Fruit fly (Drosophila melanogaster) whole organism, embryonic: ENCODE results near the gene CG7227.

Experiments
- BEAF-32 ChIP-seq: fragments of 200-800 bp; sonication (Bioruptor generic); optimal IDR thresholded peaks from 3 replicates; lab custom pipeline; 2017; ENCODE audit warnings: missing biosample characterization, missing genetic modification characterization, mild to moderate bottlenecking, moderate library complexity, missing genetic modification reagents
- Blimp-1 ChIP-seq: fragments of 200-800 bp; sonication (Bioruptor generic); optimal IDR thresholded peaks from 3 replicates; lab custom pipeline; 2018; ENCODE audit warnings: missing biosample characterization, missing genetic modification characterization, mild to moderate bottlenecking, moderate library complexity, missing genetic modification reagents
- CG11247 ChIP-seq: fragments of 200-800 bp; sonication (Bioruptor generic); IDR thresholded peaks from 2 replicates; pipeline ENCODE4 v1.3.6; 2022; ENCODE audit warnings: missing biosample characterization, missing genetic modification characterization
- CG11504 ChIP-seq: fragments of 200-800 bp; sonication (Bioruptor generic); optimal IDR thresholded peaks from 3 replicates; lab custom pipeline; 2019; ENCODE audit warnings: missing biosample characterization, mild to moderate bottlenecking, missing genetic modification characterization, moderate library complexity
- CG15011 ChIP-seq: fragments of 200-800 bp; sonication (Bioruptor generic); optimal IDR thresholded peaks from 3 replicates; lab custom pipeline; 2018; ENCODE audit warnings: missing biosample characterization, mild to moderate bottlenecking, missing genetic modification characterization
- CG16779 ChIP-seq: fragments of 200-800 bp; sonication (Bioruptor generic); IDR thresholded peaks from 2 replicates; pipeline ENCODE4 v1.3.6; 2022; ENCODE audit warnings: missing biosample characterization, missing genetic modification characterization
- CG17359 ChIP-seq: fragments of 200-800 bp; sonication (Bioruptor generic); optimal IDR thresholded peaks from 3 replicates; lab custom pipeline; 2018; ENCODE audit warnings: missing biosample characterization, mild to moderate bottlenecking, missing genetic modification characterization, moderate library complexity
- CG18764 ChIP-seq: fragments of 200-800 bp; sonication (Bioruptor generic); optimal IDR thresholded peaks from 3 replicates; lab custom pipeline; 2016; ENCODE audit warnings: missing biosample characterization, missing genetic modification characterization
- CG30403 ChIP-seq: fragments of 200-800 bp; sonication (Bioruptor generic); optimal IDR thresholded peaks from 3 replicates; lab custom pipeline; 2016; ENCODE audit warnings: missing biosample characterization, missing genetic modification characterization
- CG31365 ChIP-seq: fragments of 200-800 bp; sonication (Bioruptor generic); optimal IDR thresholded peaks from 2 replicates; lab custom pipeline; 2018; ENCODE audit warnings: missing biosample characterization, mild to moderate bottlenecking, missing genetic modification characterization
- CG34224 ChIP-seq: fragments of 200-800 bp; sonication (Bioruptor generic); IDR thresholded peaks from 3 replicates; pipeline ENCODE4 v1.3.6; 2022; ENCODE audit warnings: missing biosample characterization, missing genetic modification characterization; ENCODE audit not compliant: partially characterized antibody
- CG4707 ChIP-seq: fragments of 200-800 bp; sonication (Bioruptor generic); optimal IDR thresholded peaks from 2 replicates; lab custom pipeline; 2018; ENCODE audit warnings: missing biosample characterization, mild to moderate bottlenecking, missing genetic modification characterization, moderate library complexity
- CG4730 ChIP-seq: fragments of 200-800 bp; sonication (Bioruptor generic); IDR thresholded peaks from 2 replicates; pipeline ENCODE4 v1.3.6; 2022; ENCODE audit warnings: missing biosample characterization, missing genetic modification characterization
- CG8924 ChIP-seq: fragments of 200-800 bp; optimal IDR thresholded peaks from 3 replicates; lab custom pipeline; 2019; ENCODE audit warnings: missing biosample characterization, mild to moderate bottlenecking, missing genetic modification characterization, moderate library complexity
- CG9797 ChIP-seq: fragments of 200-800 bp; sonication (Bioruptor generic); optimal IDR thresholded peaks from 3 replicates; lab custom pipeline; 2018; ENCODE audit warnings: missing biosample characterization, mild to moderate bottlenecking, missing genetic modification characterization
- D19B ChIP-seq: fragments of 200-800 bp; sonication (Bioruptor generic); optimal IDR thresholded peaks from 2 replicates; lab custom pipeline; 2017; ENCODE audit warnings: missing biosample characterization, mild to moderate bottlenecking, missing genetic modification characterization
- Dek ChIP-seq: fragments of 200-800 bp; sonication (Bioruptor generic); optimal IDR thresholded peaks from 3 replicates; lab custom pipeline; 2019; ENCODE audit warnings: missing biosample characterization, mild to moderate bottlenecking, missing genetic modification characterization, moderate library complexity
- Dip2 ChIP-seq: fragments of 200-800 bp; sonication (Bioruptor generic); IDR thresholded peaks from 2 replicates; pipeline ENCODE4 v1.3.6; 2022; ENCODE audit warnings: missing biosample characterization, missing genetic modification characterization
- E2f2 ChIP-seq: fragments of 200-800 bp; sonication (Bioruptor generic); IDR thresholded peaks from 2 replicates; pipeline ENCODE4 v1.3.6; 2022; ENCODE audit warnings: missing biosample characterization, missing genetic modification characterization
- Elba2 ChIP-seq: fragments of 200-800 bp; sonication (Bioruptor generic); optimal IDR thresholded peaks from 3 replicates; lab custom pipeline; 2016; ENCODE audit warnings: missing biosample characterization, missing genetic modification characterization
- GATAe ChIP-seq: fragments of 200-800 bp; sonication (Bioruptor generic); conservative IDR thresholded peaks from 2 replicates; pipeline ENCODE4 v1.3.6; 2022; ENCODE audit warnings: missing biosample characterization, missing genetic modification characterization
- HLHmδ ChIP-seq: fragments of 200-800 bp; sonication (Bioruptor generic); optimal IDR thresholded peaks from 2 replicates; lab custom pipeline; 2018; ENCODE audit warnings: missing biosample characterization, mild to moderate bottlenecking, missing genetic modification characterization, moderate library complexity
- Hand ChIP-seq: fragments of 200-800 bp; sonication (Bioruptor generic); optimal IDR thresholded peaks from 2 replicates; lab custom pipeline; 2017; ENCODE audit warnings: mild to moderate bottlenecking, missing biosample characterization, missing genetic modification reagents, missing genetic modification characterization
- HmgZ ChIP-seq: fragments of 200-800 bp; sonication (Bioruptor generic); optimal IDR thresholded peaks from 2 replicates; lab custom pipeline; 2018; ENCODE audit warnings: missing biosample characterization, mild to moderate bottlenecking, missing genetic modification characterization
- Hmr ChIP-seq: fragments of 200-800 bp; sonication (Bioruptor generic); optimal IDR thresholded peaks from 3 replicates; lab custom pipeline; 2017; ENCODE audit warnings: mild to moderate bottlenecking, missing biosample characterization, missing genetic modification reagents, missing genetic modification characterization
- Lim3 ChIP-seq: fragments of 200-800 bp; sonication (Bioruptor generic); IDR thresholded peaks from 2 replicates; pipeline ENCODE4 v1.3.6; 2022; ENCODE audit warnings: missing biosample characterization, missing genetic modification characterization
- Mad ChIP-seq: fragments of 200-800 bp; sonication (Bioruptor generic); optimal IDR thresholded peaks from 2 replicates; lab custom pipeline; 2016; ENCODE audit warnings: missing biosample characterization, missing genetic modification characterization
- Scr ChIP-seq: fragments of 200-800 bp; sonication (Bioruptor generic); IDR thresholded peaks from 2 replicates; pipeline ENCODE4 v1.3.6; 2022; ENCODE audit warnings: missing biosample characterization, missing genetic modification characterization; ENCODE audit not compliant: partially characterized antibody
- Usf ChIP-seq: fragments of 200-800 bp; sonication (Bioruptor generic); optimal IDR thresholded peaks from 2 replicates; lab custom pipeline; 2017; ENCODE audit warnings: missing genotype, missing biosample characterization, missing genetic modification characterization
- aop ChIP-seq: fragments of 200-800 bp; sonication (Bioruptor generic); IDR thresholded peaks from 2 replicates; pipeline ENCODE4 v1.3.6; 2022; ENCODE audit warnings: missing biosample characterization, missing genetic modification characterization
- bcd ChIP-seq: fragments of 200-800 bp; sonication (Bioruptor generic); optimal IDR thresholded peaks from 2 replicates; lab custom pipeline; 2017; ENCODE audit warnings: missing biosample characterization, mild to moderate bottlenecking, missing genetic modification characterization
- btn ChIP-seq: fragments of 200-800 bp; sonication (Bioruptor generic); optimal IDR thresholded peaks from 2 replicates; lab custom pipeline; 2016; ENCODE audit warnings: missing biosample characterization, missing genetic modification characterization
- cato ChIP-seq: fragments of 200-800 bp; sonication (Bioruptor generic); optimal IDR thresholded peaks from 2 replicates; lab custom pipeline; 2016; ENCODE audit warnings: missing biosample characterization, missing genetic modification characterization, borderline replicate concordance
- caup ChIP-seq: fragments of 200-800 bp; sonication (Bioruptor generic); optimal IDR thresholded peaks from 3 replicates; lab custom pipeline; 2017; ENCODE audit warnings: missing biosample characterization, mild to moderate bottlenecking, missing genetic modification characterization, moderate library complexity; ENCODE audit not compliant: severe bottlenecking
- chinmo ChIP-seq: fragments of 200-800 bp; sonication (Bioruptor generic); IDR thresholded peaks from 4 replicates; pipeline ENCODE4 v1.3.6; 2022; ENCODE audit warnings: missing biosample characterization, missing genetic modification characterization; ENCODE audit not compliant: partially characterized antibody
- fd64A ChIP-seq: fragments of 200-800 bp; sonication (Bioruptor generic); optimal IDR thresholded peaks from 3 replicates; lab custom pipeline; 2018; ENCODE audit warnings: missing biosample characterization, mild to moderate bottlenecking, missing genetic modification characterization
- fu2 ChIP-seq: fragments of 200-800 bp; sonication (Bioruptor generic); optimal IDR thresholded peaks from 2 replicates; lab custom pipeline; 2016; ENCODE audit warnings: missing biosample characterization, missing genetic modification characterization
- grn ChIP-seq: fragments of 200-800 bp; sonication (Bioruptor generic); optimal IDR thresholded peaks from 3 replicates; lab custom pipeline; 2017; ENCODE audit warnings: missing biosample characterization, missing genetic modification characterization
- gsb-n ChIP-seq: fragments of 200-800 bp; sonication (Bioruptor generic); optimal IDR thresholded peaks from 3 replicates; lab custom pipeline; 2018; ENCODE audit warnings: missing biosample characterization, mild to moderate bottlenecking, missing genetic modification characterization
- gt ChIP-seq: fragments of 200-800 bp; sonication (Bioruptor generic); IDR thresholded peaks from 2 replicates; pipeline ENCODE4 v1.3.6; 2022; ENCODE audit warnings: missing biosample characterization, missing genetic modification characterization
- ind ChIP-seq: fragments of 200-800 bp; sonication (Bioruptor generic); optimal IDR thresholded peaks from 3 replicates; lab custom pipeline; 2016; ENCODE audit warnings: missing biosample characterization, missing genetic modification characterization
- ken ChIP-seq: fragments of 200-800 bp; sonication (Bioruptor generic); IDR thresholded peaks from 3 replicates; pipeline ENCODE4 v1.3.6; 2022; ENCODE audit warnings: missing biosample characterization, missing genetic modification characterization
- lbe ChIP-seq: fragments of 200-800 bp; sonication (Bioruptor generic); optimal IDR thresholded peaks from 2 replicates; lab custom pipeline; 2016; ENCODE audit warnings: missing biosample characterization, mild to moderate bottlenecking, missing genetic modification characterization
- pita ChIP-seq: fragments of 200-800 bp; sonication (Bioruptor generic); optimal IDR thresholded peaks from 2 replicates; lab custom pipeline; 2017; ENCODE audit warnings: missing biosample characterization, mild to moderate bottlenecking, missing genetic modification characterization
- ssp ChIP-seq: fragments of 200-800 bp; sonication (Bioruptor generic); IDR thresholded peaks from 2 replicates; pipeline ENCODE4 v1.3.6; 2022; ENCODE audit warnings: missing biosample characterization, missing genetic modification characterization
- sug ChIP-seq: fragments of 200-800 bp; optimal IDR thresholded peaks from 2 replicates; lab custom pipeline; 2019; ENCODE audit warnings: missing biosample characterization, mild to moderate bottlenecking, missing genetic modification characterization, moderate library complexity
- tap ChIP-seq: fragments of 200-800 bp; optimal IDR thresholded peaks from 3 replicates; lab custom pipeline; 2019; ENCODE audit warnings: missing biosample characterization, mild to moderate bottlenecking, missing genetic modification characterization, moderate library complexity
- tna ChIP-seq: fragments of 200-800 bp; sonication (Bioruptor generic); IDR thresholded peaks from 2 replicates; pipeline ENCODE4 v1.3.6; 2022; ENCODE audit warnings: missing biosample characterization, missing genetic modification characterization; ENCODE audit not compliant: partially characterized antibody
- wdn ChIP-seq: fragments of 200-800 bp; sonication (Bioruptor generic); IDR thresholded peaks from 2 replicates; pipeline ENCODE4 v1.3.6; 2022; ENCODE audit warnings: missing biosample characterization, missing genetic modification characterization
- wor ChIP-seq: fragments of 200-800 bp; sonication (Bioruptor generic); IDR thresholded peaks from 2 replicates; pipeline ENCODE4 v1.3.6; 2022; ENCODE audit warnings: missing biosample characterization, missing genetic modification characterization
- zfh2 ChIP-seq: fragments of 200-800 bp; sonication (Bioruptor generic); optimal IDR thresholded peaks from 2 replicates; lab custom pipeline; 2016; ENCODE audit warnings: missing biosample characterization, missing genetic modification characterization

The CG7227 gene

dm6 chr2L:7998655-7999054 is 704 bp upstream of the CG7227 start, which contains the start of gene Sirup (continued):
- TF ChIP-seq CG34224 (GFP tag; lab: Robert Waterston, UW), result no peak
- peak; percentile 49; the same call in 1 of the 4 replicates for TF ChIP-seq chinmo
- TF ChIP-seq grn (GFP tag; lab: Kevin White, UChicago), result no peak
- TF ChIP-seq Blimp-1, result no peak
- no peak for TF ChIP-seq Hand
- no peak; the same call in 2 of the 3 replicates for TF ChIP-seq ken (GFP tag; lab: Robert Waterston, UW)
- peak; percentile 36 for TF ChIP-seq bcd (GFP tag; lab: Kevin White, UChicago)
- TF ChIP-seq CG31365, result no peak
- TF ChIP-seq CG8924 (tag; lab: Kevin White, UChicago), result no peak
- TF ChIP-seq Scr (GFP tag; lab: Robert Waterston, UW), result no peak
- TF ChIP-seq CG4707 (GFP tag; lab: Kevin White, UChicago), result no peak
- TF ChIP-seq cato, result no peak
- no peak for TF ChIP-seq GATAe
- TF ChIP-seq fu2 (GFP tag; lab: Kevin White, UChicago), result no peak
- no peak for TF ChIP-seq lbe (GFP tag; lab: Kevin White, UChicago)
- no peak for TF ChIP-seq Elba2
- TF ChIP-seq CG17359 (tag; lab: Kevin White, UChicago), result no peak
- TF ChIP-seq tna, result peak; percentile 54; the same call in 1 of the 2 replicates
- no peak for TF ChIP-seq sug (tag; lab: Kevin White, UChicago)
- TF ChIP-seq Lim3 (GFP tag; lab: Robert Waterston, UW), result no peak
- TF ChIP-seq aop (GFP tag; lab: Robert Waterston, UW), result no peak
- TF ChIP-seq CG15011 (GFP tag; lab: Kevin White, UChicago), result no peak
- TF ChIP-seq CG11504 (tag; lab: Kevin White, UChicago), result peak; percentile 44
- TF ChIP-seq Dek, result peak; percentile 27
- no peak for TF ChIP-seq wdn (GFP tag; lab: Robert Waterston, UW)
- TF ChIP-seq ssp (GFP tag; lab: Robert Waterston, UW), result peak; percentile 19; the same call in 1 of the 2 replicates
- no peak for TF ChIP-seq CG18764
- TF ChIP-seq tap (tag; lab: Kevin White, UChicago), result no peak
- TF ChIP-seq D19B (GFP tag; lab: Kevin White, UChicago), result no peak
- no peak for TF ChIP-seq Dip2 (GFP tag; lab: Robert Waterston, UW)
- TF ChIP-seq Hmr (GFP tag; lab: Kevin White, UChicago), result peak; percentile 56
- TF ChIP-seq CG9797, result peak; percentile 50
- TF ChIP-seq CG4730 (GFP tag; lab: Robert Waterston, UW), result no peak
- TF ChIP-seq zfh2 (GFP tag; lab: Kevin White, UChicago), result no peak
- TF ChIP-seq CG11247 (GFP tag; lab: Robert Waterston, UW), result peak; percentile 45; the same call in 1 of the 2 replicates
- no peak for TF ChIP-seq HLHmδ (GFP tag; lab: Kevin White, UChicago)
- peak; percentile 45 for TF ChIP-seq BEAF-32
- peak; percentile 52 for TF ChIP-seq HmgZ
- no peak for TF ChIP-seq CG16779 (GFP tag; lab: Robert Waterston, UW)
- TF ChIP-seq Usf (GFP tag; lab: Kevin White, UChicago), result no peak
- TF ChIP-seq fd64A (GFP tag; lab: Kevin White, UChicago), result no peak
- TF ChIP-seq ind, result no peak
- TF ChIP-seq gsb-n (tag; lab: Kevin White, UChicago), result no peak
- TF ChIP-seq wor (GFP tag; lab: Robert Waterston, UW), result no peak
- TF ChIP-seq Mad, result no peak
- TF ChIP-seq pita (GFP tag; lab: Kevin White, UChicago), result peak; percentile 80
- TF ChIP-seq E2f2, result peak; percentile 94
- TF ChIP-seq gt (GFP tag; lab: Robert Waterston, UW), result no peak
- TF ChIP-seq caup (GFP tag; lab: Kevin White, UChicago), result no peak
- no peak for TF ChIP-seq CG30403 (GFP tag; lab: Kevin White, UChicago)
- TF ChIP-seq btn, result no peak
